Worm (Caenorhabditis elegans): ENCODE data around the gene B0432.1.

- no peak for TF ChIP-seq unc-130 (GFP tag; optimal IDR thresholded peaks at IDR 0.05)
- TF ChIP-seq ama-1 (optimal IDR thresholded peaks at IDR 0.05), result no peak
- TF ChIP-seq ama-1 (GFP tag; optimal IDR thresholded peaks at IDR 0.05), result no peak
- TF ChIP-seq lin-40 (tag; optimal IDR thresholded peaks at IDR 0.05), result no peak
- no peak for TF ChIP-seq madf-8 (GFP tag; conservative IDR thresholded peaks at IDR 0.05)
- TF ChIP-seq F57C9.4 (tag; optimal IDR thresholded peaks at IDR 0.05), result no peak
- no peak for TF ChIP-seq ceh-27 (GFP tag; optimal IDR thresholded peaks at IDR 0.05)
- TF ChIP-seq K11D2.4 (GFP tag; IDR thresholded peaks at IDR 0.05), result no peak
- no peak for TF ChIP-seq nhr-27 (tag; optimal IDR thresholded peaks at IDR 0.05)
- no peak for TF ChIP-seq ztf-25 (GFP tag; IDR thresholded peaks at IDR 0.05)
- no peak for TF ChIP-seq pha-4 (tag; optimal IDR thresholded peaks at IDR 0.05)
- TF ChIP-seq F55B11.4 (tag; optimal IDR thresholded peaks at IDR 0.05; ENCODE audit: borderline replicate concordance, insufficient read depth), result no peak
- TF ChIP-seq F39B2.1 (GFP tag; IDR thresholded peaks at IDR 0.05), result no peak
Measured at ce11 chrII:296911-297440, at the start of gene B0432.1, which contains the start of gene clec-117.
